Fruit fly (Drosophila melanogaster) whole organism, embryonic: ENCODE data around the gene Tim9b.

Experiments
- CG10147 ChIP-seq: fragments of 200-800 bp; sonication (Bioruptor generic); optimal IDR thresholded peaks from 2 replicates; lab custom pipeline; 2019; ENCODE audit warnings: missing biosample characterization, mild to moderate bottlenecking, missing genetic modification characterization, moderate library complexity
- CG10267 ChIP-seq: fragments of 200-800 bp; sonication (Bioruptor generic); optimal IDR thresholded peaks from 2 replicates; lab custom pipeline; 2018; ENCODE audit warnings: missing biosample characterization, mild to moderate bottlenecking, missing genetic modification characterization, moderate library complexity
- CG15479 ChIP-seq: fragments of 200-800 bp; sonication (Bioruptor generic); optimal IDR thresholded peaks from 3 replicates; lab custom pipeline; 2019; ENCODE audit warnings: missing biosample characterization, mild to moderate bottlenecking, missing genetic modification characterization, moderate library complexity
- CG15514 ChIP-seq: fragments of 200-800 bp; sonication (Bioruptor generic); optimal IDR thresholded peaks from 3 replicates; lab custom pipeline; 2017; ENCODE audit warnings: missing biosample characterization, missing genetic modification characterization, mild to moderate bottlenecking, moderate library complexity, missing genetic modification reagents
- CG18262 ChIP-seq: fragments of 200-800 bp; optimal IDR thresholded peaks from 3 replicates; lab custom pipeline; 2019; ENCODE audit warnings: missing biosample characterization, mild to moderate bottlenecking, missing genetic modification characterization, moderate library complexity
- CG31365 ChIP-seq: fragments of 200-800 bp; sonication (Bioruptor generic); optimal IDR thresholded peaks from 2 replicates; lab custom pipeline; 2018; ENCODE audit warnings: missing biosample characterization, mild to moderate bottlenecking, missing genetic modification characterization
- CG31388 ChIP-seq: fragments of 200-800 bp; sonication (Bioruptor generic); optimal IDR thresholded peaks from 2 replicates; lab custom pipeline; 2016; ENCODE audit warnings: missing biosample characterization, missing genetic modification characterization
- CG32767 ChIP-seq: fragments of 200-800 bp; sonication (Bioruptor generic); IDR thresholded peaks from 2 replicates; pipeline ENCODE4 v1.3.6; 2022; ENCODE audit warnings: missing biosample characterization, missing genetic modification characterization
- CG4617 ChIP-seq: fragments of 200-800 bp; sonication (Bioruptor generic); optimal IDR thresholded peaks from 3 replicates; lab custom pipeline; 2016; ENCODE audit warnings: missing biosample characterization, missing genetic modification characterization, borderline replicate concordance
- CG4707 ChIP-seq: fragments of 200-800 bp; sonication (Bioruptor generic); optimal IDR thresholded peaks from 2 replicates; lab custom pipeline; 2018; ENCODE audit warnings: missing biosample characterization, mild to moderate bottlenecking, missing genetic modification characterization, moderate library complexity
- CG6175 ChIP-seq: fragments of 200-800 bp; sonication (Bioruptor generic); IDR thresholded peaks from 3 replicates; pipeline ENCODE4 v1.3.6; 2022; ENCODE audit warnings: missing biosample characterization, missing genetic modification characterization
- CG6254 ChIP-seq: fragments of 200-800 bp; sonication (Bioruptor generic); optimal IDR thresholded peaks from 3 replicates; lab custom pipeline; 2017; ENCODE audit warnings: mild to moderate bottlenecking, missing biosample characterization, missing genetic modification reagents, missing genetic modification characterization
- CG7839 ChIP-seq: fragments of 200-800 bp; sonication (Bioruptor generic); optimal IDR thresholded peaks from 3 replicates; lab custom pipeline; 2018; ENCODE audit warnings: missing biosample characterization, mild to moderate bottlenecking, missing genetic modification characterization, moderate library complexity
- CG9215 ChIP-seq: fragments of 200-800 bp; sonication (Bioruptor generic); IDR thresholded peaks from 2 replicates; pipeline ENCODE4 v1.3.6; 2022; ENCODE audit warnings: missing biosample characterization, missing genetic modification characterization
- CTCF ChIP-seq: fragments of 200-800 bp; sonication (Bioruptor generic); optimal IDR thresholded peaks from 2 replicates; lab custom pipeline; 2017; ENCODE audit warnings: missing biosample characterization, mild to moderate bottlenecking, missing genetic modification characterization, moderate library complexity
- Dfd ChIP-seq, 2 experiments: fragments of >200 bp; optimal IDR thresholded peaks; 2 replicates each; lab custom pipeline; 2017; ENCODE audit warnings: missing biosample characterization in 2 of 2, missing genetic modification characterization in 2 of 2
- Dll ChIP-seq: fragments of 200-800 bp; sonication (Bioruptor generic); IDR thresholded peaks from 4 replicates; pipeline ENCODE4 v1.3.6; 2022; ENCODE audit warnings: missing biosample characterization, missing genetic modification characterization; ENCODE audit not compliant: partially characterized antibody
- HmgZ ChIP-seq: fragments of 200-800 bp; sonication (Bioruptor generic); optimal IDR thresholded peaks from 2 replicates; lab custom pipeline; 2018; ENCODE audit warnings: missing biosample characterization, mild to moderate bottlenecking, missing genetic modification characterization
- Hmr ChIP-seq: fragments of 200-800 bp; sonication (Bioruptor generic); optimal IDR thresholded peaks from 3 replicates; lab custom pipeline; 2017; ENCODE audit warnings: mild to moderate bottlenecking, missing biosample characterization, missing genetic modification reagents, missing genetic modification characterization
- Hsf ChIP-seq: fragments of 200-800 bp; sonication (Bioruptor generic); optimal IDR thresholded peaks from 3 replicates; lab custom pipeline; 2016; ENCODE audit warnings: missing biosample characterization, missing genetic modification characterization
- Lhr ChIP-seq: fragments of 200-800 bp; sonication (Bioruptor generic); optimal IDR thresholded peaks from 3 replicates; lab custom pipeline; 2017; ENCODE audit warnings: mild to moderate bottlenecking, missing biosample characterization, missing genetic modification reagents, missing genetic modification characterization
- Myb ChIP-seq: fragments of 200-800 bp; sonication (Bioruptor generic); optimal IDR thresholded peaks from 2 replicates; lab custom pipeline; 2016; ENCODE audit warnings: missing biosample characterization, missing genetic modification characterization
- NC2β ChIP-seq: fragments of 200-800 bp; sonication (Bioruptor generic); optimal IDR thresholded peaks from 2 replicates; lab custom pipeline; 2016; ENCODE audit warnings: missing biosample characterization, missing genetic modification characterization
- NFAT ChIP-seq: fragments of 200-800 bp; sonication (Bioruptor generic); IDR thresholded peaks from 2 replicates; pipeline ENCODE4 v1.3.6; 2022; ENCODE audit warnings: missing biosample characterization, missing genetic modification characterization
- PHDP ChIP-seq: fragments of 200-800 bp; sonication (Bioruptor generic); optimal IDR thresholded peaks from 3 replicates; lab custom pipeline; 2018; ENCODE audit warnings: missing biosample characterization, mild to moderate bottlenecking, missing genetic modification characterization, moderate library complexity
- Ptx1 ChIP-seq: fragments of 200-800 bp; sonication (Bioruptor generic); IDR thresholded peaks from 2 replicates; pipeline ENCODE4 v1.3.6; 2022; ENCODE audit warnings: missing biosample characterization, missing genetic modification characterization
- Scr ChIP-seq: fragments of 200-800 bp; sonication (Bioruptor generic); IDR thresholded peaks from 2 replicates; pipeline ENCODE4 v1.3.6; 2022; ENCODE audit warnings: missing biosample characterization, missing genetic modification characterization; ENCODE audit not compliant: partially characterized antibody
- Spps ChIP-seq: fragments of 200-800 bp; sonication (Bioruptor generic); optimal IDR thresholded peaks from 2 replicates; lab custom pipeline; 2018; ENCODE audit warnings: missing biosample characterization, mild to moderate bottlenecking, missing genetic modification characterization
- amos ChIP-seq: fragments of 200-800 bp; sonication (Bioruptor generic); IDR thresholded peaks from 2 replicates; pipeline ENCODE4 v1.3.6; 2022; ENCODE audit warnings: missing biosample characterization, missing genetic modification characterization; ENCODE audit not compliant: partially characterized antibody
- az2 ChIP-seq: fragments of 200-800 bp; sonication (Bioruptor generic); optimal IDR thresholded peaks from 3 replicates; lab custom pipeline; 2016; ENCODE audit warnings: missing biosample characterization, missing genetic modification characterization
- bbx ChIP-seq: fragments of 200-800 bp; sonication (Bioruptor generic); IDR thresholded peaks from 2 replicates; pipeline ENCODE4 v1.3.6; 2022; ENCODE audit warnings: missing biosample characterization, missing genetic modification characterization; ENCODE audit not compliant: partially characterized antibody
- cg ChIP-seq: fragments of 200-800 bp; sonication (Bioruptor generic); optimal IDR thresholded peaks from 3 replicates; lab custom pipeline; 2019; ENCODE audit warnings: missing biosample characterization, mild to moderate bottlenecking, missing genetic modification characterization, moderate library complexity
- chinmo ChIP-seq: fragments of 200-800 bp; sonication (Bioruptor generic); IDR thresholded peaks from 4 replicates; pipeline ENCODE4 v1.3.6; 2022; ENCODE audit warnings: missing biosample characterization, missing genetic modification characterization; ENCODE audit not compliant: partially characterized antibody
- crp ChIP-seq, 2 experiments: fragments of 200-800 bp; sonication (Bioruptor generic); optimal IDR thresholded peaks; 2 replicates in 1 of 2; 3 replicates in 1 of 2; lab custom pipeline; 2017; ENCODE audit warnings: missing biosample characterization in 2 of 2, missing genetic modification characterization in 2 of 2, mild to moderate bottlenecking in 1 of 2, moderate library complexity in 1 of 2
- fd3F ChIP-seq: fragments of 200-800 bp; sonication (Bioruptor generic); optimal IDR thresholded peaks from 2 replicates; lab custom pipeline; 2018; ENCODE audit warnings: missing biosample characterization, mild to moderate bottlenecking, missing genetic modification characterization, moderate library complexity
- fd64A ChIP-seq: fragments of 200-800 bp; sonication (Bioruptor generic); optimal IDR thresholded peaks from 3 replicates; lab custom pipeline; 2018; ENCODE audit warnings: missing biosample characterization, mild to moderate bottlenecking, missing genetic modification characterization
- fru ChIP-seq: fragments of >200 bp; optimal IDR thresholded peaks from 2 replicates; lab custom pipeline; 2017
- grn ChIP-seq: fragments of 200-800 bp; sonication (Bioruptor generic); optimal IDR thresholded peaks from 3 replicates; lab custom pipeline; 2017; ENCODE audit warnings: missing biosample characterization, missing genetic modification characterization
- ham ChIP-seq: fragments of 200-800 bp; sonication (Bioruptor generic); IDR thresholded peaks from 2 replicates; pipeline ENCODE4 v1.3.6; 2022; ENCODE audit warnings: missing biosample characterization, missing genetic modification characterization
- hth ChIP-seq: fragments of >200 bp; optimal IDR thresholded peaks from 2 replicates; lab custom pipeline; 2017; ENCODE audit warnings: inconsistent platforms
- knrl ChIP-seq: fragments of 200-800 bp; sonication (Bioruptor generic); IDR thresholded peaks from 3 replicates; pipeline ENCODE4 v1.3.6; 2022; ENCODE audit warnings: missing biosample characterization, missing genetic modification characterization; ENCODE audit not compliant: partially characterized antibody
- nmo ChIP-seq: fragments of 200-800 bp; sonication (Bioruptor generic); optimal IDR thresholded peaks from 2 replicates; lab custom pipeline; 2018; ENCODE audit warnings: missing biosample characterization, mild to moderate bottlenecking, missing genetic modification characterization, moderate library complexity
- pan ChIP-seq, 4 experiments: fragments of >200 bp in 3 of 4; fragments of 200-800 bp in 1 of 4; sonication (Bioruptor generic) in 1 of 4; optimal IDR thresholded peaks in 3 of 4; IDR thresholded peaks in 1 of 4; 2 replicates each; pipeline versions ENCODE4 v1.3.6 to Lab custom; 2017 to 2022; ENCODE audit warnings: missing biosample characterization in 2 of 4, missing genetic modification characterization in 2 of 4, mixed read lengths in 1 of 4
- pb ChIP-seq: fragments of 200-800 bp; sonication (Bioruptor generic); optimal IDR thresholded peaks from 3 replicates; lab custom pipeline; 2016; ENCODE audit warnings: missing biosample characterization, missing genetic modification characterization
- pum ChIP-seq: fragments of 200-800 bp; sonication (Bioruptor generic); optimal IDR thresholded peaks from 2 replicates; lab custom pipeline; 2016; ENCODE audit warnings: missing biosample characterization, missing genetic modification characterization
- shn ChIP-seq: fragments of 200-800 bp; sonication (Bioruptor generic); optimal IDR thresholded peaks from 3 replicates; lab custom pipeline; 2016; ENCODE audit warnings: missing biosample characterization, missing genetic modification characterization
- slbo ChIP-seq: fragments of 200-800 bp; sonication (Bioruptor generic); IDR thresholded peaks from 2 replicates; pipeline ENCODE4 v1.3.6; 2022; ENCODE audit warnings: missing biosample characterization, missing genetic modification characterization
- tio ChIP-seq: fragments of 200-800 bp; sonication (Bioruptor generic); optimal IDR thresholded peaks from 2 replicates; lab custom pipeline; 2017; ENCODE audit warnings: missing biosample characterization, missing genetic modification characterization, inconsistent platforms
- zen ChIP-seq: fragments of 200-800 bp; sonication (Bioruptor generic); optimal IDR thresholded peaks from 3 replicates; lab custom pipeline; 2018; ENCODE audit warnings: missing biosample characterization, mild to moderate bottlenecking, missing genetic modification characterization, moderate library complexity

Tim9b gene

dm6 chrX:19615990-19616663 is 2.2 kb downstream of the Tim9b start, which contains the start of gene CG14210 (continued):
- TF ChIP-seq az2 (GFP tag; lab: Kevin White, UChicago) (no peak), hth (lab: Kevin White, UChicago) (no peak), cg (GFP tag; lab: Kevin White, UChicago) (no peak), HmgZ (peak; percentile 7), CG10147 (GFP tag; lab: Kevin White, UChicago) (no peak), pan (optimal IDR thresholded peaks at IDR 0.05; lab: Kevin White, UChicago) (no peak), pan (GFP tag; optimal IDR thresholded peaks at IDR 0.05 in 1 of 2, IDR thresholded peaks at IDR 0.05 in 1 of 2) (no peak), NC2β (no peak), slbo (GFP tag; lab: Robert Waterston, UW) (no peak), CG4707 (GFP tag; lab: Kevin White, UChicago) (no peak), Lhr (no peak), amos (GFP tag; lab: Robert Waterston, UW) (peak; percentile 56; the same call in 1 of the 2 replicates), fd64A (GFP tag; lab: Kevin White, UChicago) (no peak), CG7839 (tag; lab: Kevin White, UChicago) (no peak), CG6254 (GFP tag; lab: Kevin White, UChicago) (no peak), crp (GFP tag; optimal IDR thresholded peaks at IDR 0.05; lab: Kevin White, UChicago) (peak; percentile 3 to 84), PHDP (tag; lab: Kevin White, UChicago) (no peak), shn (no peak), Ptx1 (GFP tag; lab: Robert Waterston, UW) (no peak), CG31388 (no peak), pb (GFP tag; lab: Kevin White, UChicago) (no peak), CTCF (GFP tag; lab: Kevin White, UChicago) (no peak), CG15479 (GFP tag; lab: Kevin White, UChicago) (no peak), CG9215 (GFP tag; lab: Robert Waterston, UW) (no peak), CG32767 (GFP tag; lab: Robert Waterston, UW) (no peak), Myb (GFP tag; lab: Kevin White, UChicago) (no peak), Scr (GFP tag; lab: Robert Waterston, UW) (peak; percentile 66), CG6175 (GFP tag; lab: Robert Waterston, UW) (no peak), CG15514 (no peak), grn (GFP tag; lab: Kevin White, UChicago) (no peak), NFAT (GFP tag; lab: Robert Waterston, UW) (no peak), Hsf (GFP tag; lab: Kevin White, UChicago) (no peak), tio (GFP tag; lab: Kevin White, UChicago) (no peak), fd3F (no peak), nmo (GFP tag; lab: Kevin White, UChicago) (no peak), chinmo (GFP tag; lab: Robert Waterston, UW) (0 out of 4 replicates have a peak, but pooled peaks have one; percentile 55), CG10267 (tag; lab: Kevin White, UChicago) (peak; percentile 9), Spps (tag; lab: Kevin White, UChicago) (no peak), fru (no peak), Dll (peak; percentile 62; the same call in 3 of the 4 replicates), CG31365 (tag; lab: Kevin White, UChicago) (no peak), bbx (GFP tag; lab: Robert Waterston, UW) (peak; percentile 75), Dfd (GFP tag; optimal IDR thresholded peaks at IDR 0.05; lab: Kevin White, UChicago) (no peak), CG4617 (GFP tag; lab: Kevin White, UChicago) (no peak), CG18262 (no peak), Hmr (GFP tag; lab: Kevin White, UChicago) (no peak), zen (tag; lab: Kevin White, UChicago) (no peak), knrl (GFP tag; lab: Robert Waterston, UW) (peak; percentile 45; the same call in 2 of the 3 replicates), ham (no peak), pum (GFP tag; lab: Kevin White, UChicago) (no peak)
